Worm (Caenorhabditis elegans) whole organism, mixed stage, embryonic: ENCODE measurements around the gene srw-42.

Source experiments
- ces-1 ChIP-seq: fragments of 150-350 bp; optimal IDR thresholded peaks from 2 replicates; lab custom pipeline; 2014; ENCODE audit warnings: missing biosample characterization, missing genetic modification reagents, missing genetic modification characterization
- lsy-2 ChIP-seq: fragments of 150-350 bp; optimal IDR thresholded peaks from 2 replicates; lab custom pipeline; 2014; ENCODE audit warnings: missing biosample characterization, missing genetic modification characterization
- mep-1 ChIP-seq: fragments of 150-350 bp; optimal IDR thresholded peaks from 2 replicates; lab custom pipeline; 2017; ENCODE audit warnings: missing biosample characterization, missing genetic modification reagents, missing genetic modification characterization, inconsistent platforms
- nhr-12 ChIP-seq: fragments of 150-350 bp; optimal IDR thresholded peaks from 2 replicates; lab custom pipeline; 2014; ENCODE audit warnings: missing biosample characterization, missing genetic modification characterization
- unc-39 ChIP-seq: fragments of 150-350 bp; optimal IDR thresholded peaks from 2 replicates; lab custom pipeline; 2014; ENCODE audit warnings: missing biosample characterization, missing genetic modification characterization
- unc-62 ChIP-seq: fragments of 150-350 bp; optimal IDR thresholded peaks from 2 replicates; lab custom pipeline; 2014; ENCODE audit warnings: missing biosample characterization, missing genetic modification reagents, missing genetic modification characterization
- ztf-11 ChIP-seq: fragments of 150-350 bp; optimal IDR thresholded peaks from 2 replicates; lab custom pipeline; 2014; ENCODE audit warnings: missing biosample characterization, missing genetic modification characterization

- TF ChIP-seq mep-1 (no peak), nhr-12 (tag; lab: Kevin White, UChicago) (no peak), unc-62 (no peak), ztf-11 (tag; lab: Kevin White, UChicago) (no peak), lsy-2 (no peak), ces-1 (GFP tag; lab: Kevin White, UChicago) (no peak), unc-39 (tag; lab: Kevin White, UChicago) (no peak)
These were observed 34.8 kb upstream of the srw-42 start, which contains the start of gene fbxa-127 for ce11 chrV:16728431-16728830.
